Worm (Caenorhabditis elegans) whole organism, midembryonic: Measurements from ENCODE around the gene srh-145.

Experiments used
- T22C8.4 ChIP-seq: fragments of 200-800 bp; sonication (Bioruptor generic); IDR thresholded peaks from 2 replicates; pipeline ENCODE4 v1.3.6; 2022; ENCODE audit warnings: missing genetic modification characterization, missing compliant biosample characterization
- cog-1 ChIP-seq: sonication (generic microtip); optimal IDR thresholded peaks from 2 replicates; lab custom pipeline; 2016; ENCODE audit warnings: missing genetic modification characterization, missing compliant biosample characterization
- flt-1 ChIP-seq: fragments of 200-800 bp; sonication (Bioruptor generic); IDR thresholded peaks from 2 replicates; pipeline ENCODE4 v1.3.6; 2022; ENCODE audit warnings: missing genetic modification characterization, missing compliant biosample characterization
- klf-2 ChIP-seq: fragments of 200-800 bp; sonication (Bioruptor generic); conservative IDR thresholded peaks from 2 replicates; pipeline ENCODE4 v1.3.6; 2022; ENCODE audit warnings: missing genetic modification reagents, missing genetic modification characterization, missing compliant biosample characterization
- med-1 ChIP-seq: sonication (generic microtip); optimal IDR thresholded peaks from 2 replicates; lab custom pipeline; 2017; ENCODE audit warnings: missing genetic modification characterization, mild to moderate bottlenecking, missing compliant biosample characterization, antibody characterized with exemption, missing genetic modification reagents; ENCODE audit not compliant: insufficient read depth
- ref-1 ChIP-seq: fragments of 200-800 bp; sonication (Bioruptor generic); conservative IDR thresholded peaks from 2 replicates; pipeline ENCODE4 v1.3.6; 2022; ENCODE audit warnings: missing genetic modification reagents, missing genetic modification characterization, missing compliant biosample characterization
- tab-1 ChIP-seq: fragments of 200-800 bp; sonication (Bioruptor generic); IDR thresholded peaks from 2 replicates; pipeline ENCODE4 v1.3.6; 2022; ENCODE audit warnings: missing genetic modification characterization, missing compliant biosample characterization
- ztf-23 ChIP-seq: fragments of 200-800 bp; sonication (Bioruptor generic); IDR thresholded peaks from 2 replicates; pipeline ENCODE4 v1.3.6; 2022; ENCODE audit warnings: missing genetic modification reagents, missing genetic modification characterization, missing compliant biosample characterization
- ztf-29 ChIP-seq: fragments of 200-800 bp; sonication (Bioruptor generic); IDR thresholded peaks from 2 replicates; pipeline ENCODE4 v1.3.6; 2022; ENCODE audit warnings: missing genetic modification reagents, missing genetic modification characterization, missing compliant biosample characterization

srh-145 gene

DNA sequence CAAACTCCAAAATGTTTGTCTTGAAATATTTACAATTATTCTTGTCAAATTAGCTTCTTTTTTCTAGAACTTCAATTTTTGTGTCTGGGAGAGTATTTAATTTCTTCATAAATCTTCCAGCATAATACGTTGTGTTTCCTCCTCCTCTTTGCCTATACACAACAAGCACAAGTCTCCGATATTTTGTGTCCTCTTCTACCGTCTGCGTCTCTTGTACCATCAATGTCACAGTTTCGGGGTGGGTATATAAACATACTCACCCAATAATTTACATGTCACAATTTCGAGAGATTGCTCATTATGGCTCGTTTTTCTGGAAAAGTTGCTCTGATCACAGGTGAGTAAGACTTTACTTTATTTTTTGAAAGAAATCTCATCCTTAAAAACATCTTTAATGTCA is 27.0 kb downstream of the srh-145 start, which contains the start of gene F26D2.15:
F26D2.15 (plus strand) TSS at position 301 of the 400 bp plus-strand sequence.
- TF ChIP-seq med-1 (no peak), tab-1 (GFP tag; lab: Robert Waterston, UW) (no peak), ztf-23 (no peak), T22C8.4 (GFP tag; lab: Robert Waterston, UW) (no peak), cog-1 (no peak)

DNA sequence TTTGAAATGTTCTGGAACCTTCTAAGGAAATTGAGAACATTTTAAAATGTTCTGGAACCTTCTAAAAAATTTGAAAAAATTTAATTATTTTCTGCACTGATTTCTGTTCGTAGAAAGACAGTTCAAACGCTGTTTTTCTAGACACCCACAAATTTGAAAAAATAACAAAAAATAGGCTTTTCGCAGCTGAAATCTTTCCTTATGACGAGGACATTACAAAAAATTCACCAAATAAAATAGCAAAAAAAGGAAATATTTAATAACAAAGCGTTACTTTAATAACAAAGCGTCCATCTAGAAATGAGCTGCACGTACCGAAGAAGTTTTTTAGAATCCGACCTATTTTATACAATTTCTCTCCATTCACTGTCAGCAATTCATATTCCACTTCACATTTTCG is 33.1 kb downstream of the srh-145 start, which contains the start of gene srh-141:
srh-141 (plus strand) TSS at position 301 of the 400 bp plus-strand sequence.
- no peak for TF ChIP-seq ref-1
- no peak for TF ChIP-seq tab-1 (GFP tag; lab: Robert Waterston, UW)
- TF ChIP-seq flt-1 (GFP tag; lab: Robert Waterston, UW), result no peak
- TF ChIP-seq med-1, result no peak
- no peak for TF ChIP-seq T22C8.4 (GFP tag; lab: Robert Waterston, UW)
- TF ChIP-seq ztf-29 (GFP tag; lab: Robert Waterston, UW), result no peak
- no peak for TF ChIP-seq cog-1
- no peak for TF ChIP-seq klf-2
- TF ChIP-seq ztf-23, result no peak

DNA sequence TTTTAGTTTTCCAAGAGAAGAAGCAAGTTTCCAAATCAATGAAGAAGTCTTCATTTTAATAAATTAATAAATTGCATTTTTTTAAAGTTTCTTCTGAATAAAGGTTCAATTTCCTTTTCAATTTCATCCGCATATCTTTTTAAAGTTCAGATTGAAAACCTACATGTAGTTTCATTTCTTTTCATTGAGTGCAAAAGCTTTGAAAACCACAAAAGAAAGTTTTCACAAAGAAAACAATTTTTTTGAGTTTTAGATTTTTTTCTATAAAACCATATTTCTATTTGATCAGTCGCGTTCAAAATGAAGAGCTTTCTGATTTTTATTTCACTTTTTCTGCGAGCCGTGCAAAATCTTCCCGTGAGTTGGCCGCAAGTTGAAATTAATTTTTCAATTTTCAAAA is 35.2 kb downstream of the srh-145 start, which contains the start of gene T08G3.6:
T08G3.6 (plus strand) TSS at position 301 of the 400 bp plus-strand sequence.
- no peak for TF ChIP-seq tab-1 (GFP tag; lab: Robert Waterston, UW)
- TF ChIP-seq T22C8.4 (GFP tag; lab: Robert Waterston, UW), result no peak
- no peak for TF ChIP-seq ztf-23
- TF ChIP-seq med-1, result no peak
- no peak for TF ChIP-seq ztf-29 (GFP tag; lab: Robert Waterston, UW)
- TF ChIP-seq ref-1, result no peak

DNA sequence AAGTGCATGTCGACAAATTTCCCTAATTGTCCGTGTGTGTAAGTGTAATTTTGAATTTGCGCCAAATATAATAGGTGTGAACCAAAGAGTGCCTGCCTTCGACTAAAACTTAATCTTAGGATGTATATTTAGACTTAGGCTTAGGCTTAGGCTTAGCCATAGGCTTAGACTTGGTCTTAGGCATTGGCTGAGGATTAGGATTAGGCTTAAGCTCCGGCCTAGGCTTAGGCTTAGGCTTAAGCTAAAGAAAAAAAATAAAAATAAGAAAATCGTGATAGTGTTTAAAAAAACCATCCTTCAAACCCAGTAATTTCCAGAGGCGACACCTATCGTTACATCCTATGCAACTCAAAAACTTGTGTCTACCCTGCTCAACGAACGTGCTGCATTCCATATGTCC is 35.7 kb downstream of the srh-145 start:
- no peak for TF ChIP-seq tab-1 (GFP tag; lab: Robert Waterston, UW)
- no peak for TF ChIP-seq ztf-29 (GFP tag; lab: Robert Waterston, UW)
- no peak for TF ChIP-seq klf-2
- TF ChIP-seq med-1, result no peak
- TF ChIP-seq flt-1 (GFP tag; lab: Robert Waterston, UW), result no peak
- no peak for TF ChIP-seq cog-1
- no peak for TF ChIP-seq T22C8.4 (GFP tag; lab: Robert Waterston, UW)
- TF ChIP-seq ref-1, result no peak
- no peak for TF ChIP-seq ztf-23

DNA sequence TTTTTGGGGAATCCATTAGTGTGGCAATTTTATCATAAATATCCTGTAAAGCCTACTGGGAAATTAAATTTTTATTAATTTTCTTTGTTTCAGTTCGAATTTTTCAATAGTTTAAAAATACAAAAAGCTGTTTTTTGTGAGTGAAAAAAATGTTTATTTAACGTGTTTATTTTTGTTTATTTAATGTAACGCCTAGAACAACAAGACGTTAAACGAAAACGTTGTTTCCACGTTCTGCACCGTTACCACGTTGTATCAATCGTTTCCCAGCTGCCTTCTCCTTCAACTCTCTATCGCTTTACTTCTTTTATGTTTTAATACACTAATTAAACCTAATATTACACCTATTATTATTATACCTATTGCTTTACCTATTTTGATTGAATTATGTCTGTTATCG is 37.2 kb downstream of the srh-145 start, which contains the start of gene T08G3.13:
T08G3.13 (plus strand) TSS at position 301 of the 400 bp plus-strand sequence.
- TF ChIP-seq ztf-29 (GFP tag; lab: Robert Waterston, UW) (no peak), tab-1 (GFP tag; lab: Robert Waterston, UW) (no peak), ztf-23 (no peak), T22C8.4 (GFP tag; lab: Robert Waterston, UW) (no peak), med-1 (no peak), ref-1 (no peak), flt-1 (GFP tag; lab: Robert Waterston, UW) (no peak), cog-1 (no peak)

DNA sequence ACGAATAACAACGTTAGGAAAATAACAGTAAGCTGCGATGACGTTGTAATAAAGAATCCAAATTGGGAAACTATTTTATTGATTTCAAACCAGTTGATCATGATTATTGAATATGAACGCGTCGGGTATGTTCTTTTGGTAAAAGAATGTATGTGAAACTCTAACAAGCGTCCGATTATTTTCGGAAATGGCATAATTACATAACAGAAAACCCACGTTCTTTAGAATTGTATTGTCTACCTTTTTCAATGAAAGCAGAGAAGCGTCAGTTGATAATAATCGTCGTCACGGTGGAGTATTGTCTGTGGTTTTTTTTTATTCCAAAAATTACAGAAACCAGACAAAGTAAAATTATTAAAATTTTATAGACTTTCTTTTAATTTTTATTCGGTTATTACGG is 44.6 kb downstream of the srh-145 start, which contains the start of gene str-14:
str-14 (minus strand) TSS at position 101 of the 400 bp plus-strand sequence.
- TF ChIP-seq cog-1, result no peak
- TF ChIP-seq ztf-29 (GFP tag; lab: Robert Waterston, UW), result no peak
- TF ChIP-seq flt-1 (GFP tag; lab: Robert Waterston, UW), result no peak
- no peak for TF ChIP-seq T22C8.4 (GFP tag; lab: Robert Waterston, UW)
- no peak for TF ChIP-seq med-1
- TF ChIP-seq tab-1 (GFP tag; lab: Robert Waterston, UW), result no peak
- no peak for TF ChIP-seq klf-2
- TF ChIP-seq ref-1, result no peak
- no peak for TF ChIP-seq ztf-23

DNA sequence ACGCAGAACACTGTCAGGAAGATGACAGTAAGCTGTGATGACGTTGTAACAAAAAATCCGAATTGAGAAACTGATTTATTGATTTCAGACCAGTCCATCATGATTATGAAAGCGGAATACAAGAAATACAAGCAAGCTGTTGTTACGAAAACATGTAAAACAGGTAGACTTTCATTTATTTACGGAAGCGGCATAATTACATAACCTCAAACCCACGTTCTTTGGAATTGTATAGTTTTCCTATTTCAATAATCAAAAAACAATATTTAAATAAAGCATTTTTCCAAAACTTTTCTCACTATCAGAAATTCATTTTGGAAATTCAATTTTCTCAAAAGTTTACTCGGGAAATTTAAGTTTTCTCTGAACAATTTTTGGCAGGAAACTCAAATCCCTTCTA is 48.2 kb downstream of the srh-145 start, which contains the start of gene str-15:
str-15 (minus strand) TSS at position 101 of the 400 bp plus-strand sequence.
- TF ChIP-seq T22C8.4 (GFP tag; lab: Robert Waterston, UW) (no peak), ref-1 (no peak), ztf-29 (GFP tag; lab: Robert Waterston, UW) (no peak), tab-1 (GFP tag; lab: Robert Waterston, UW) (no peak), med-1 (no peak), cog-1 (no peak), ztf-23 (no peak), flt-1 (GFP tag; lab: Robert Waterston, UW) (no peak), klf-2 (no peak)

DNA sequence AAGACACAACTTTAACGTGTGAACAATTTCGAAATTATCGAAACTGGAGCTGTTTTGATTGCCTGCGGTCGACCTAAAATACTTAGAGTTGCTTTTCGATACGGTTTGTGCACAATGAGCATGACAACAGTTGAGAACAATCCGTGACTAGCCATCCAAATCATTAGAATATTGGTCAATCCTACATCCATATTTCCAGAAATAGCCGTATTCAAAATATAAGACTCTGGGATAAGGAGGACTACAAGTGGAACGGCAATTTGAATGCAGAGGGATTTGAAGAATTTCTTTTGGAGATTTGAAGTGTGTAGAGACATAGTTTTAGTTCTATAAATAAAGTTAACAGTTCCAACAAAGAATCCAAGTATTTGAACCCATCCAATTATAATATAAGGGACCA is 48.9 kb downstream of the srh-145 start:
- no peak for TF ChIP-seq ztf-23
- no peak for TF ChIP-seq T22C8.4 (GFP tag; lab: Robert Waterston, UW)
- TF ChIP-seq flt-1 (GFP tag; lab: Robert Waterston, UW), result no peak
- TF ChIP-seq cog-1, result no peak
- TF ChIP-seq klf-2, result no peak
- no peak for TF ChIP-seq tab-1 (GFP tag; lab: Robert Waterston, UW)
- TF ChIP-seq ztf-29 (GFP tag; lab: Robert Waterston, UW), result no peak
- no peak for TF ChIP-seq ref-1
- TF ChIP-seq med-1, result no peak

DNA sequence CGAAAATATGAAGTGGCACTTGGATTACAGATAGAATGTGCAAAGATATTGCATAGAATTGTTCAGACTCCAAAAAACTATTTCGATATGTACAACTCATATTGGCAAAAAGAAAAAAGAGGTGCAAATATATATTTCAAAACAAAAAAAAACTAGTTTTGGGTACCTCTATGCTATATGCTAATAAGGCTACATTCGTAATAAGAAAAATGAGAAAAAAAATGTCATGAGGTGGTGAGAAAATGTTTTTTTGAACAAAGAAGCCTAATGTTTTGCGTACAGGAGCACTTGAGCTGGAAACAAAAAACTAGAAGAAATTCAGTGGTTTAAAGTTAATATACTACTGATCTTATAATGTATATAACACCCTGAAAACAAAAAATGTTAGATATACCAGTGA is 50.4 kb downstream of the srh-145 start, which contains the start of gene srh-142:
srh-142 (minus strand) TSS at position 101 of the 400 bp plus-strand sequence.
- no peak for TF ChIP-seq klf-2
- TF ChIP-seq T22C8.4 (GFP tag; lab: Robert Waterston, UW), result no peak
- no peak for TF ChIP-seq ztf-29 (GFP tag; lab: Robert Waterston, UW)
- TF ChIP-seq tab-1 (GFP tag; lab: Robert Waterston, UW), result no peak
- no peak for TF ChIP-seq ztf-23
